Worm (Caenorhabditis elegans) whole organism, L4/young adult: ENCODE results near the gene C09F12.3.

Source experiments
- W03F9.2 ChIP-seq: fragments of 150-350 bp; optimal IDR thresholded peaks from 2 replicates; lab custom pipeline; 2014; ENCODE audit warnings: missing biosample characterization, missing genetic modification characterization
- dao-5 ChIP-seq: sonication (generic microtip); optimal IDR thresholded peaks from 2 replicates; lab custom pipeline; 2016; ENCODE audit warnings: missing genotype, missing genetic modification characterization, moderate library complexity, missing compliant biosample characterization
- him-1 ChIP-seq: sonication (generic microtip); optimal IDR thresholded peaks from 2 replicates; lab custom pipeline; 2016; ENCODE audit warnings: missing genotype, missing genetic modification reagents, missing genetic modification characterization, missing compliant biosample characterization

C09F12.3 gene

ce11 chrX:11031047-11031695 is 11.5 kb downstream of the C09F12.3 start:
- TF ChIP-seq him-1 (tag; lab: Kevin White, UChicago) = peak; percentile 97
- TF ChIP-seq W03F9.2 (tag; lab: Kevin White, UChicago) = peak; percentile 54
- TF ChIP-seq dao-5 (tag; lab: Kevin White, UChicago) = peak; percentile 1

ce11 chrX:11028617-11029016 is 14.1 kb downstream of the C09F12.3 start, which contains the start of gene ldb-1:
Gene ldb-1, plus strand, starts transcription at chrX:11028917.
- no peak for TF ChIP-seq W03F9.2 (tag; lab: Kevin White, UChicago)
- TF ChIP-seq dao-5 (tag; lab: Kevin White, UChicago) = no peak
- TF ChIP-seq him-1 (tag; lab: Kevin White, UChicago) = no peak

- no peak for TF ChIP-seq dao-5 (tag; lab: Kevin White, UChicago)
- TF ChIP-seq W03F9.2 (tag; lab: Kevin White, UChicago) = no peak
- no peak for TF ChIP-seq him-1 (tag; lab: Kevin White, UChicago)
Measured at ce11 chrX:11016100-11016499, 26.6 kb downstream of the C09F12.3 start, which contains the start of gene egl-15. Gene egl-15, plus strand, starts transcription at chrX:11016400.

ce11 chrX:11014394-11015280 is 28.0 kb downstream of the C09F12.3 start:
- TF ChIP-seq him-1 (tag; lab: Kevin White, UChicago) (no peak), dao-5 (tag; lab: Kevin White, UChicago) (no peak), W03F9.2 (tag; lab: Kevin White, UChicago) (no peak)

- no peak for TF ChIP-seq dao-5 (tag; lab: Kevin White, UChicago)
Measured at ce11 chrX:11012337-11012736, 30.3 kb downstream of the C09F12.3 start, which contains the start of gene F58A3.3. Gene F58A3.3, plus strand, starts transcription at chrX:11012637.

ce11 chrX:11010565-11010964 is 32.1 kb downstream of the C09F12.3 start, which contains the start of gene F58A3.4:
Gene F58A3.4, minus strand, starts transcription at chrX:11010665.
- TF ChIP-seq W03F9.2 (tag; lab: Kevin White, UChicago) = no peak
- no peak for TF ChIP-seq him-1 (tag; lab: Kevin White, UChicago)
- TF ChIP-seq dao-5 (tag; lab: Kevin White, UChicago) = no peak

ce11 chrX:11008954-11009353 is 33.7 kb downstream of the C09F12.3 start, which contains the start of gene ttr-31:
Gene ttr-31, minus strand, starts transcription at chrX:11009054.
- TF ChIP-seq him-1 (tag; lab: Kevin White, UChicago) (no peak), W03F9.2 (tag; lab: Kevin White, UChicago) (no peak), dao-5 (tag; lab: Kevin White, UChicago) (no peak)

- no peak for TF ChIP-seq W03F9.2 (tag; lab: Kevin White, UChicago)
- TF ChIP-seq him-1 (tag; lab: Kevin White, UChicago) = no peak
Measured at ce11 chrX:11008052-11008451, 34.6 kb downstream of the C09F12.3 start, which contains the start of gene del-5. Gene del-5, minus strand, starts transcription at chrX:11008181.

ce11 chrX:11007393-11007792 is 35.3 kb downstream of the C09F12.3 start:
- TF ChIP-seq W03F9.2 (tag; lab: Kevin White, UChicago) (no peak), him-1 (tag; lab: Kevin White, UChicago) (no peak), dao-5 (tag; lab: Kevin White, UChicago) (no peak)

- TF ChIP-seq him-1 (tag; lab: Kevin White, UChicago) (no peak), W03F9.2 (tag; lab: Kevin White, UChicago) (no peak), dao-5 (tag; lab: Kevin White, UChicago) (no peak)
Measured at ce11 chrX:11003701-11004100, 39.0 kb downstream of the C09F12.3 start.

- TF ChIP-seq W03F9.2 (tag; lab: Kevin White, UChicago) = no peak
- TF ChIP-seq dao-5 (tag; lab: Kevin White, UChicago) = no peak
- TF ChIP-seq him-1 (tag; lab: Kevin White, UChicago) = no peak
Measured at ce11 chrX:11001750-11002149, 40.9 kb downstream of the C09F12.3 start, which contains the start of gene col-177. Gene col-177, minus strand, starts transcription at chrX:11001850.

ce11 chrX:10999176-10999575 is 43.5 kb downstream of the C09F12.3 start, which contains the start of gene F59F3.6:
Gene F59F3.6, minus strand, starts transcription at chrX:10999276.
- TF ChIP-seq dao-5 (tag; lab: Kevin White, UChicago) = no peak

ce11 chrX:10992177-10992576 is 50.5 kb downstream of the C09F12.3 start, which contains the start of gene ver-3:
Gene ver-3, plus strand, starts transcription at chrX:10992477.
- TF ChIP-seq him-1 (tag; lab: Kevin White, UChicago) (no peak), dao-5 (tag; lab: Kevin White, UChicago) (no peak), W03F9.2 (tag; lab: Kevin White, UChicago) (no peak)
